Worm (Caenorhabditis elegans): ENCODE data around the gene deg-3.

deg-3 gene

ce11 chrV:11392020-11392419 lies 22.9 kb downstream of the deg-3 start, which contains the start of gene nas-16 (continued):
- no peak for TF ChIP-seq hlh-30 (tag; optimal IDR thresholded peaks at IDR 0.05; ENCODE audit: insufficient read depth)

ce11 chrV:11390394-11390793 lies 24.6 kb downstream of the deg-3 start, which contains the start of the genes K03B8.11 and K03B8.14:
Gene K03B8.11, minus strand, starts transcription at chrV:11390494.
Gene K03B8.14, plus strand, starts transcription at chrV:11390503.
- TF ChIP-seq fkh-10 (GFP tag; optimal IDR thresholded peaks at IDR 0.05): no peak
- no peak for TF ChIP-seq ceh-14 (tag; optimal IDR thresholded peaks at IDR 0.05)
- TF ChIP-seq rnt-1 (tag; optimal IDR thresholded peaks at IDR 0.05): no peak

- TF ChIP-seq C08G9.2 (tag; optimal IDR thresholded peaks at IDR 0.05) (no peak), hlh-6 (tag; optimal IDR thresholded peaks at IDR 0.05) (no peak), pha-4 (tag; optimal IDR thresholded peaks at IDR 0.05) (no peak), tbx-2 (tag; optimal IDR thresholded peaks at IDR 0.05) (no peak)
These were observed 25.2 kb downstream of the deg-3 start, which contains the start of gene col-155 for ce11 chrV:11389776-11390175. Gene col-155, minus strand, starts transcription at chrV:11389876.

ce11 chrV:11386428-11386827 lies 28.5 kb downstream of the deg-3 start, which contains the start of gene F55C10.4:
Gene F55C10.4, plus strand, starts transcription at chrV:11386728.
- no peak for TF ChIP-seq lim-6 (tag; optimal IDR thresholded peaks at IDR 0.05)
- no peak for TF ChIP-seq nhr-11 (tag; optimal IDR thresholded peaks at IDR 0.05)
- no peak for TF ChIP-seq unc-3 (GFP tag; conservative IDR thresholded peaks at IDR 0.05)
- TF ChIP-seq unc-3 (tag; optimal IDR thresholded peaks at IDR 0.05): no peak
- no peak for TF ChIP-seq T23F11.4 (GFP tag; optimal IDR thresholded peaks at IDR 0.05)
- no peak for TF ChIP-seq hlh-15 (tag; optimal IDR thresholded peaks at IDR 0.05)
- TF ChIP-seq madf-2 (tag; optimal IDR thresholded peaks at IDR 0.05): no peak
- TF ChIP-seq pat-9 (tag; optimal IDR thresholded peaks at IDR 0.05): no peak
- no peak for TF ChIP-seq pha-4 (tag; optimal IDR thresholded peaks at IDR 0.05)
- no peak for TF ChIP-seq sox-2 (GFP tag; IDR thresholded peaks at IDR 0.05)
- TF ChIP-seq odd-2 (tag; optimal IDR thresholded peaks at IDR 0.05): no peak
- no peak for TF ChIP-seq syd-9 (tag; optimal IDR thresholded peaks at IDR 0.05)
- TF ChIP-seq ceh-30 (tag; optimal IDR thresholded peaks at IDR 0.05): no peak
- TF ChIP-seq elt-2 (tag; optimal IDR thresholded peaks at IDR 0.05): no peak
- TF ChIP-seq unc-86 (tag; optimal IDR thresholded peaks at IDR 0.05): no peak

- no peak for TF ChIP-seq ets-4 (tag; optimal IDR thresholded peaks at IDR 0.05)
- no peak for TF ChIP-seq K02D7.2 (tag; optimal IDR thresholded peaks at IDR 0.05)
- TF ChIP-seq pha-4 (tag; optimal IDR thresholded peaks at IDR 0.05): no peak
- no peak for TF ChIP-seq ttx-3 (tag; optimal IDR thresholded peaks at IDR 0.05)
- TF ChIP-seq nhr-232 (tag; optimal IDR thresholded peaks at IDR 0.05): no peak
- no peak for TF ChIP-seq syd-9 (tag; optimal IDR thresholded peaks at IDR 0.05)
- no peak for TF ChIP-seq ceh-18 (tag; optimal IDR thresholded peaks at IDR 0.05)
- TF ChIP-seq zip-5 (tag; optimal IDR thresholded peaks at IDR 0.05): no peak
- no peak for TF ChIP-seq tbx-2 (tag; optimal IDR thresholded peaks at IDR 0.05)
- no peak for TF ChIP-seq che-1 (tag; optimal IDR thresholded peaks at IDR 0.05)
- TF ChIP-seq tbx-7 (tag; optimal IDR thresholded peaks at IDR 0.05): no peak
- no peak for TF ChIP-seq madf-2 (tag; optimal IDR thresholded peaks at IDR 0.05)
- no peak for TF ChIP-seq elt-4 (tag; optimal IDR thresholded peaks at IDR 0.05)
- no peak for TF ChIP-seq mec-3 (tag; optimal IDR thresholded peaks at IDR 0.05; ENCODE audit: borderline replicate concordance)
These were observed 29.9 kb downstream of the deg-3 start, which contains the start of gene col-154 for ce11 chrV:11385060-11385459. Gene col-154, plus strand, starts transcription at chrV:11385360.

ce11 chrV:11383032-11383431 lies 31.9 kb downstream of the deg-3 start, which contains the start of gene F55C10.5:
Gene F55C10.5, plus strand, starts transcription at chrV:11383105.
- TF ChIP-seq unc-86 (tag; optimal IDR thresholded peaks at IDR 0.05) (no peak), dmd-4 (tag; optimal IDR thresholded peaks at IDR 0.05; ENCODE audit: borderline replicate concordance) (no peak), hlh-6 (tag; optimal IDR thresholded peaks at IDR 0.05) (no peak), pros-1 (tag; optimal IDR thresholded peaks at IDR 0.05) (no peak), nhr-11 (tag; optimal IDR thresholded peaks at IDR 0.05) (no peak), gmeb-2 (tag; optimal IDR thresholded peaks at IDR 0.05) (no peak), ceh-34 (tag; optimal IDR thresholded peaks at IDR 0.05) (no peak), ceh-19 (GFP tag; optimal IDR thresholded peaks at IDR 0.05) (no peak), C08G9.2 (tag; optimal IDR thresholded peaks at IDR 0.05) (no peak), ceh-24 (tag; optimal IDR thresholded peaks at IDR 0.05) (no peak)

Measured in whole organism, late embryonic.